Fruit fly (Drosophila melanogaster): ENCODE data around the gene Vha68-1.

DNA sequence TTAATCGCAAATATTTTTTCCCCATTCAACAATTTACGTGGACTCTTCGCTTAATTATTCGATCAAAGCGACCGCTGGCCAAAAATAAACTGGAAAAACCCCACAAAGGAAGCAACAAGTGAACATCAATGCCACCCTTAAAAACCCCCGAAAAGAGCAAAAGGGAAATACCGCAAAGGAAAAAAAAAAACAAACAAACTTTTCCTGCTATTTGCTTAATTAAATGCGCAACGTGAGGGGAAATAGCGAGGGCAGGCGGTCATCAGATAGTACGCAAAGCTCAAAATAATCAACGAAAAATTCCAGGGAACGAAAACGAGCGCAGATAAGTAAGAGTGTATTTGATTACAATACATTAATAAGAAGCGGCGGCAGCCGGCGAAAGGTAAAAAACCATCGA, 42.0 kb upstream of the Vha68-1 start:
- no peak for TF ChIP-seq Dfd (GFP tag; optimal IDR thresholded peaks at IDR 0.05)
- TF ChIP-seq ey (GFP tag; optimal IDR thresholded peaks at IDR 0.05), result no peak
- TF ChIP-seq fru (GFP tag; optimal IDR thresholded peaks at IDR 0.05), result no peak
- TF ChIP-seq CrebA (GFP tag; optimal IDR thresholded peaks at IDR 0.05; ENCODE audit: borderline replicate concordance), result no peak
